Fruit fly (Drosophila melanogaster): ENCODE measurements around the gene Flo2.

Flo2 gene

DNA sequence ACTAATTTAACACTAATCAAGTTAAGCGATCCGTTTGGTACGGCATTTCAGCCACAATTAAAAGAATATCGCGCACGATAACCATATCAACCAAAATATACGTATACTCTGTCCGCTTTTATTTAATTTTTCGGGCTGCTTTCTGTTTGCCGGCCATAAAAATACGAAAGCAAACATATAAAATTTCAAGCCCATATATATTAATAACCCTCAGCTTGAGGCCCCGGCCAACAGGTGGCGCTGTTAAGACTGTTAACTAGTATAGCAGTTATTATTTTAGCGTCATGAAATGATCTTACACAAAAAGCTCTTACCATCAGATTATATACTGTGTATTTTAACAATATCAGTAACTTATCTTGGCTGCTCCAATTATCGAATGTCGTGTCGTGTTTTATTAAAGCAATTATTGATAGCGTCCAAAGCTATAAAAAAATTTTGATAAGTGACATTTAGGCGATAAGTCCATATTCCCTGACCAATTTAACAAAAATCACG is 79.6 kb downstream of the Flo2 start, which contains the start of gene Eo:
Gene Eo, minus strand, starts transcription at position 51 of the 498 bp plus-strand sequence.
- TF ChIP-seq dsf (GFP tag; optimal IDR thresholded peaks at IDR 0.05; ENCODE audit: borderline replicate concordance) (no peak), h (GFP tag; optimal IDR thresholded peaks at IDR 0.05) (peak; percentile 11), Myc (optimal IDR thresholded peaks at IDR 0.05) (no peak), foxo (GFP tag; optimal IDR thresholded peaks at IDR 0.05) (no peak), N (GFP tag; optimal IDR thresholded peaks at IDR 0.05) (no peak), dl (GFP tag; optimal IDR thresholded peaks at IDR 0.05; ENCODE audit: insufficient read depth in 1 of 2, partially characterized antibody in 2 of 2) (no peak), Hr78 (GFP tag; optimal IDR thresholded peaks at IDR 0.05) (no peak), fru (GFP tag; optimal IDR thresholded peaks at IDR 0.05) (no peak), rgr (GFP tag; optimal IDR thresholded peaks at IDR 0.05) (peak; percentile 11), Vsx2 (GFP tag; optimal IDR thresholded peaks at IDR 0.05; ENCODE audit: partially characterized antibody) (no peak), woc (GFP tag; optimal IDR thresholded peaks at IDR 0.05) (no peak), HLH106 (tag; optimal IDR thresholded peaks at IDR 0.05) (no peak), usp (GFP tag; optimal IDR thresholded peaks at IDR 0.05) (no peak), Jra (GFP tag; optimal IDR thresholded peaks at IDR 0.05) (no peak), Hnf4 (GFP tag; optimal IDR thresholded peaks at IDR 0.05) (no peak), Sp1 (GFP tag; optimal IDR thresholded peaks at IDR 0.05) (peak; percentile 55), jim (GFP tag; optimal IDR thresholded peaks at IDR 0.05) (no peak), Mio (GFP tag; optimal IDR thresholded peaks at IDR 0.05) (no peak), CrebA (GFP tag; optimal IDR thresholded peaks at IDR 0.05; ENCODE audit: borderline replicate concordance) (peak; percentile 71), CG9705 (GFP tag; optimal IDR thresholded peaks at IDR 0.05) (no peak), Hr83 (GFP tag; optimal IDR thresholded peaks at IDR 0.05; ENCODE audit: poor library complexity, severe bottlenecking) (no peak)

dm6 chrX:14922396-14923276 is 83.5 kb downstream of the Flo2 start:
- peak; percentile 37 for TF ChIP-seq br (GFP tag; optimal IDR thresholded peaks at IDR 0.05)
- TF ChIP-seq Hnf4 (GFP tag; optimal IDR thresholded peaks at IDR 0.05): no peak
- no peak for TF ChIP-seq Dif (GFP tag; optimal IDR thresholded peaks at IDR 0.05; ENCODE audit: partially characterized antibody)
- TF ChIP-seq Dfd (GFP tag; optimal IDR thresholded peaks at IDR 0.05): no peak
- TF ChIP-seq Abd-B (GFP tag; optimal IDR thresholded peaks at IDR 0.05): no peak
- no peak for TF ChIP-seq Hr83 (GFP tag; optimal IDR thresholded peaks at IDR 0.05; ENCODE audit: poor library complexity, severe bottlenecking)
- TF ChIP-seq usp (GFP tag; optimal IDR thresholded peaks at IDR 0.05): no peak
- no peak for TF ChIP-seq HLH106 (tag; optimal IDR thresholded peaks at IDR 0.05)
- TF ChIP-seq h (GFP tag; optimal IDR thresholded peaks at IDR 0.05): no peak
- TF ChIP-seq lola (GFP tag; optimal IDR thresholded peaks at IDR 0.05): no peak
- no peak for TF ChIP-seq dmrt93B (GFP tag; optimal IDR thresholded peaks at IDR 0.05)
- no peak for TF ChIP-seq Rel (GFP tag; optimal IDR thresholded peaks at IDR 0.05)
- no peak for TF ChIP-seq Rel (tag; optimal IDR thresholded peaks at IDR 0.05)
- TF ChIP-seq woc (GFP tag; optimal IDR thresholded peaks at IDR 0.05): peak; percentile 45
- TF ChIP-seq Mio (GFP tag; optimal IDR thresholded peaks at IDR 0.05): no peak
- no peak for TF ChIP-seq dsf (GFP tag; optimal IDR thresholded peaks at IDR 0.05; ENCODE audit: borderline replicate concordance)
- no peak for TF ChIP-seq tai (GFP tag; optimal IDR thresholded peaks at IDR 0.05)
- TF ChIP-seq ey (GFP tag; optimal IDR thresholded peaks at IDR 0.05): no peak
- TF ChIP-seq jim (GFP tag; optimal IDR thresholded peaks at IDR 0.05): no peak
- TF ChIP-seq Hr78 (GFP tag; optimal IDR thresholded peaks at IDR 0.05): no peak
- TF ChIP-seq brk (GFP tag; optimal IDR thresholded peaks at IDR 0.05): peak; percentile 3
- TF ChIP-seq OdsH (GFP tag; optimal IDR thresholded peaks at IDR 0.05): no peak
- no peak for TF ChIP-seq CG9705 (GFP tag; optimal IDR thresholded peaks at IDR 0.05)
- TF ChIP-seq N (GFP tag; optimal IDR thresholded peaks at IDR 0.05): no peak
- TF ChIP-seq fru (GFP tag; optimal IDR thresholded peaks at IDR 0.05): peak; percentile 12
- TF ChIP-seq rgr (GFP tag; optimal IDR thresholded peaks at IDR 0.05): no peak
- TF ChIP-seq sv (GFP tag; optimal IDR thresholded peaks at IDR 0.05): no peak
- no peak for TF ChIP-seq dl (GFP tag; optimal IDR thresholded peaks at IDR 0.05; ENCODE audit: insufficient read depth in 1 of 2, partially characterized antibody in 2 of 2)
- no peak for TF ChIP-seq sage (GFP tag; optimal IDR thresholded peaks at IDR 0.05)
- TF ChIP-seq GATAd (GFP tag; optimal IDR thresholded peaks at IDR 0.05): no peak
- no peak for TF ChIP-seq Myc (optimal IDR thresholded peaks at IDR 0.05)
- no peak for TF ChIP-seq CG32264 (GFP tag; optimal IDR thresholded peaks at IDR 0.05)
- peak in 1 of 2 experiments; percentile 21 for TF ChIP-seq foxo (GFP tag; optimal IDR thresholded peaks at IDR 0.05)
- TF ChIP-seq Vsx2 (GFP tag; optimal IDR thresholded peaks at IDR 0.05; ENCODE audit: partially characterized antibody): no peak
- TF ChIP-seq Jra (GFP tag; optimal IDR thresholded peaks at IDR 0.05): no peak
- TF ChIP-seq pan (optimal IDR thresholded peaks at IDR 0.05): no peak
- peak; percentile 8 for TF ChIP-seq Sp1 (GFP tag; optimal IDR thresholded peaks at IDR 0.05)
